Worm (Caenorhabditis elegans): ENCODE measurements around the gene C14A4.9.
A peak's percentile ranks its signal among the peaks of the same experiment; 100 is the strongest.

The C14A4.9 gene

ce11 chrII:10559671-10560184 lies 39.4 kb upstream of the C14A4.9 start (continued):
- TF ChIP-seq mep-1 (tag; optimal IDR thresholded peaks at IDR 0.05), result no peak
- no peak for TF ChIP-seq snu-23 (GFP tag; optimal IDR thresholded peaks at IDR 0.05)
- TF ChIP-seq elt-2 (tag; optimal IDR thresholded peaks at IDR 0.05), result peak; percentile 66

DNA sequence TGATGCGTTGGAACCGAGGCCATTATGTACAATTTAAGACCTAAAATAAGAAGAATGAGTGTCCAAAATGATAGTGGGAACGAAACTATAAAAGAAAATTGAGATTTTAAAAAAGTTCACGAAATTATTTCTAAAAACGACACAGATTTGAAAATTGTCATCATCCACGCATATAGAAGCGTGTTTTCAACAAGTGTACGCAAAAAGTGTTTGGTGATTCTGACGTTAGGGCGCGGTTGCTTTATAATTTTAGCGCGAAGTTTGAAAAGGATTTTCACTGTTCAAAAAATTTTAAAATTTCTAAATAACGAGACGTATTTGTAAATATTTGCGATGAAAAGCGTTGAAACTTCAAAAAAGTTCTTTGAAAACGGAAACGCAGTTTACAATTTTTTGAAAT lies 35.8 kb upstream of the C14A4.9 start, which contains the start of gene cdc-48.1:
TSS of gene cdc-48.1 (minus strand) at position 40 of the 400 bp plus-strand sequence.
- TF ChIP-seq elt-2 (tag; optimal IDR thresholded peaks at IDR 0.05) (peak; percentile 97), nhr-237 (tag; optimal IDR thresholded peaks at IDR 0.05) (peak; percentile 100), lin-39 (tag; optimal IDR thresholded peaks at IDR 0.05) (peak; percentile 100), alr-1 (tag; optimal IDR thresholded peaks at IDR 0.05; ENCODE audit: borderline replicate concordance) (no peak), ets-5 (GFP tag; IDR thresholded peaks at IDR 0.05) (peak; percentile 97; the same call in 1 of the 2 replicates), nhr-77 (tag; optimal IDR thresholded peaks at IDR 0.05) (peak; percentile 100), lsy-2 (tag; optimal IDR thresholded peaks at IDR 0.05) (peak; percentile 98 to 99), ztf-11 (tag; optimal IDR thresholded peaks at IDR 0.05) (peak in 1 of 2 experiments; percentile 98), ceh-90 (tag; optimal IDR thresholded peaks at IDR 0.05) (peak; percentile 68), fkh-8 (tag; optimal IDR thresholded peaks at IDR 0.05) (peak; percentile 100), dpl-1 (GFP tag; optimal IDR thresholded peaks at IDR 0.05) (peak; percentile 100), snu-23 (GFP tag; optimal IDR thresholded peaks at IDR 0.05) (peak; percentile 100), ceh-82 (tag; optimal IDR thresholded peaks at IDR 0.05) (peak; percentile 100), dsc-1 (tag; optimal IDR thresholded peaks at IDR 0.05) (peak; percentile 100), hlh-17 (GFP tag; optimal IDR thresholded peaks at IDR 0.05; ENCODE audit: borderline replicate concordance) (no peak), blmp-1 (tag; optimal IDR thresholded peaks at IDR 0.05) (peak; percentile 95), skn-1 (tag; optimal IDR thresholded peaks at IDR 0.05) (peak; percentile 100), ceh-63 (GFP tag; optimal IDR thresholded peaks at IDR 0.05) (peak; percentile 91), C04F5.9 (tag; optimal IDR thresholded peaks at IDR 0.05) (peak; percentile 98), fkh-10 (GFP tag; optimal IDR thresholded peaks at IDR 0.05) (peak; percentile 100), unc-130 (tag; optimal IDR thresholded peaks at IDR 0.05) (peak; percentile 100), pqm-1 (tag; optimal IDR thresholded peaks at IDR 0.05) (peak; percentile 83), pag-3 (tag; optimal IDR thresholded peaks at IDR 0.05; ENCODE audit: borderline replicate concordance, insufficient read depth) (peak; percentile 91), pax-3 (tag; optimal IDR thresholded peaks at IDR 0.05) (peak; percentile 99), egl-13 (tag; optimal IDR thresholded peaks at IDR 0.05) (peak; percentile 100), lir-3 (tag; optimal IDR thresholded peaks at IDR 0.05; ENCODE audit: poor library complexity) (peak; percentile 98), nhr-19 (GFP tag; conservative IDR thresholded peaks at IDR 0.05) (peak; percentile 100), sptf-1 (tag; optimal IDR thresholded peaks at IDR 0.05) (no peak), isw-1 (GFP tag; IDR thresholded peaks at IDR 0.05) (peak; percentile 100), egl-27 (tag; optimal IDR thresholded peaks at IDR 0.05) (peak; percentile 90 to 100), nhr-28 (tag; optimal IDR thresholded peaks at IDR 0.05) (peak; percentile 77), mef-2 (tag; optimal IDR thresholded peaks at IDR 0.05) (peak; percentile 98), vab-15 (tag; optimal IDR thresholded peaks at IDR 0.05) (peak; percentile 100), unc-30 (tag; optimal IDR thresholded peaks at IDR 0.05) (peak; percentile 99), aha-1 (tag; optimal IDR thresholded peaks at IDR 0.05) (peak; percentile 97), nhr-12 (tag; optimal IDR thresholded peaks at IDR 0.05) (peak; percentile 72), sox-4 (tag; optimal IDR thresholded peaks at IDR 0.05) (peak; percentile 98), nhr-90 (tag; optimal IDR thresholded peaks at IDR 0.05; ENCODE audit: poor library complexity) (peak; percentile 100), zip-4 (GFP tag; optimal IDR thresholded peaks at IDR 0.05) (peak; percentile 96), efl-3 (GFP tag; optimal IDR thresholded peaks at IDR 0.05) (peak; percentile 88), hlh-4 (tag; optimal IDR thresholded peaks at IDR 0.05) (peak; percentile 64), lin-14 (GFP tag; optimal IDR thresholded peaks at IDR 0.05) (peak; percentile 100), fkh-4 (tag; optimal IDR thresholded peaks at IDR 0.05; ENCODE audit: borderline replicate concordance) (peak; percentile 93), fos-1 (tag; optimal IDR thresholded peaks at IDR 0.05) (peak; percentile 100), rnt-1 (tag; optimal IDR thresholded peaks at IDR 0.05) (peak; percentile 100), F16B12.6 (tag; optimal IDR thresholded peaks at IDR 0.05) (peak; percentile 81), elt-3 (tag; optimal IDR thresholded peaks at IDR 0.05) (peak; percentile 99 to 100 (median 100)), tlp-1 (tag; optimal IDR thresholded peaks at IDR 0.05) (no peak)

Data from whole organism, L1 larva.